Worm (Caenorhabditis elegans) whole organism, late embryonic: ENCODE results near the gene srx-64.

Experiments
- C08G9.2 ChIP-seq: sonication (generic microtip); optimal IDR thresholded peaks from 2 replicates; lab custom pipeline; 2016; ENCODE audit warnings: mild to moderate bottlenecking, missing genetic modification characterization, moderate library complexity, missing compliant biosample characterization
- C38D4.7 ChIP-seq: fragments of 200-800 bp; sonication (Bioruptor generic); optimal IDR thresholded peaks from 2 replicates; lab custom pipeline; 2018; ENCODE audit warnings: mild to moderate bottlenecking, missing genetic modification characterization, moderate library complexity, missing compliant biosample characterization
- K02D7.2 ChIP-seq: sonication (generic microtip); optimal IDR thresholded peaks from 2 replicates; lab custom pipeline; 2017; ENCODE audit warnings: mild to moderate bottlenecking, missing genetic modification characterization, missing compliant biosample characterization
- K09A11.1 ChIP-seq: sonication (generic microtip); optimal IDR thresholded peaks from 2 replicates; lab custom pipeline; 2017; ENCODE audit warnings: antibody characterized with exemption, mild to moderate bottlenecking, missing genetic modification characterization, missing compliant biosample characterization; ENCODE audit not compliant: insufficient read depth
- ama-1 ChIP-seq: fragments of 150-350 bp; optimal IDR thresholded peaks from 2 replicates; lab custom pipeline; 2014
- ceh-22 ChIP-seq: sonication (generic microtip); optimal IDR thresholded peaks from 2 replicates; lab custom pipeline; 2017; ENCODE audit warnings: missing biosample characterization, missing genetic modification characterization
- ceh-24 ChIP-seq: sonication (generic microtip); optimal IDR thresholded peaks from 2 replicates; lab custom pipeline; 2016; ENCODE audit warnings: mild to moderate bottlenecking, missing genetic modification characterization, missing compliant biosample characterization
- ceh-30 ChIP-seq: fragments of 150-350 bp; optimal IDR thresholded peaks from 2 replicates; lab custom pipeline; 2014; ENCODE audit warnings: missing biosample characterization, missing genetic modification characterization
- dve-1 ChIP-seq: sonication (generic microtip); optimal IDR thresholded peaks from 2 replicates; lab custom pipeline; 2017; ENCODE audit warnings: antibody characterized with exemption, mild to moderate bottlenecking, missing genetic modification characterization, missing compliant biosample characterization
- elt-2 ChIP-seq: sonication (generic microtip); optimal IDR thresholded peaks from 2 replicates; lab custom pipeline; 2016; ENCODE audit warnings: missing genetic modification reagents, missing genetic modification characterization, missing compliant biosample characterization
- ets-4 ChIP-seq: sonication (generic microtip); optimal IDR thresholded peaks from 2 replicates; lab custom pipeline; 2016; ENCODE audit warnings: missing genetic modification characterization, missing compliant biosample characterization
- eyg-1 ChIP-seq: sonication (generic microtip); optimal IDR thresholded peaks from 2 replicates; lab custom pipeline; 2016; ENCODE audit warnings: missing genotype, missing genetic modification characterization, missing compliant biosample characterization
- fax-1 ChIP-seq: sonication (generic microtip); optimal IDR thresholded peaks from 2 replicates; lab custom pipeline; 2016; ENCODE audit warnings: missing genotype, missing genetic modification characterization, missing compliant biosample characterization
- gmeb-2 ChIP-seq: sonication (generic microtip); optimal IDR thresholded peaks from 2 replicates; lab custom pipeline; 2016; ENCODE audit warnings: missing genetic modification characterization, inconsistent platforms, missing compliant biosample characterization
- hlh-6 ChIP-seq: sonication (generic microtip); optimal IDR thresholded peaks from 2 replicates; lab custom pipeline; 2016; ENCODE audit warnings: missing genotype, missing genetic modification characterization, missing compliant biosample characterization
- hlh-8 ChIP-seq: sonication (generic microtip); optimal IDR thresholded peaks from 2 replicates; lab custom pipeline; 2016; ENCODE audit warnings: missing genotype, missing genetic modification characterization, missing compliant biosample characterization
- lim-6 ChIP-seq: sonication (generic microtip); optimal IDR thresholded peaks from 2 replicates; lab custom pipeline; 2016; ENCODE audit warnings: missing genetic modification characterization, missing compliant biosample characterization
- madf-2 ChIP-seq: sonication (generic microtip); optimal IDR thresholded peaks from 2 replicates; lab custom pipeline; 2017; ENCODE audit warnings: missing genetic modification characterization, missing compliant biosample characterization
- mec-3 ChIP-seq: sonication (generic microtip); optimal IDR thresholded peaks from 2 replicates; lab custom pipeline; 2016; ENCODE audit warnings: borderline replicate concordance, missing genetic modification characterization, missing compliant biosample characterization
- nfya-1 ChIP-seq: sonication (generic microtip); optimal IDR thresholded peaks from 2 replicates; lab custom pipeline; 2017; ENCODE audit warnings: missing genetic modification characterization, mild to moderate bottlenecking, missing compliant biosample characterization, antibody characterized with exemption, moderate library complexity
- nhr-11 ChIP-seq: fragments of 150-350 bp; optimal IDR thresholded peaks from 2 replicates; lab custom pipeline; 2014; ENCODE audit warnings: missing biosample characterization, missing genetic modification characterization
- npax-4 ChIP-seq: sonication (generic microtip); optimal IDR thresholded peaks from 2 replicates; lab custom pipeline; 2016; ENCODE audit warnings: missing genetic modification characterization, missing compliant biosample characterization
- odd-2 ChIP-seq: sonication (generic microtip); optimal IDR thresholded peaks from 2 replicates; lab custom pipeline; 2017; ENCODE audit warnings: antibody characterized with exemption, mild to moderate bottlenecking, missing genetic modification characterization, missing compliant biosample characterization
- pax-1 ChIP-seq: fragments of 150-350 bp; optimal IDR thresholded peaks from 2 replicates; lab custom pipeline; 2014; ENCODE audit warnings: missing biosample characterization, missing genetic modification characterization
- pha-2 ChIP-seq: sonication (generic microtip); optimal IDR thresholded peaks from 2 replicates; lab custom pipeline; 2017; ENCODE audit warnings: mild to moderate bottlenecking, missing genetic modification characterization, missing compliant biosample characterization
- pha-4 ChIP-seq: fragments of 150-350 bp; optimal IDR thresholded peaks from 2 replicates; lab custom pipeline; 2018; ENCODE audit warnings: missing biosample characterization, missing genetic modification reagents, missing genetic modification characterization
- pqm-1 ChIP-seq: sonication (generic microtip); optimal IDR thresholded peaks from 2 replicates; lab custom pipeline; 2016; ENCODE audit warnings: missing genetic modification characterization, missing compliant biosample characterization
- pros-1 ChIP-seq: fragments of 150-350 bp; optimal IDR thresholded peaks from 2 replicates; lab custom pipeline; 2014; ENCODE audit warnings: missing biosample characterization, missing genetic modification reagents, missing genetic modification characterization
- ref-2 ChIP-seq: sonication (generic microtip); optimal IDR thresholded peaks from 2 replicates; lab custom pipeline; 2016; ENCODE audit warnings: missing genetic modification characterization, missing compliant biosample characterization
- sox-2 ChIP-seq: fragments of 200-800 bp; sonication (Bioruptor generic); IDR thresholded peaks from 2 replicates; pipeline ENCODE4 v1.3.6; 2022; ENCODE audit warnings: missing genetic modification reagents, missing genetic modification characterization, missing compliant biosample characterization
- tbx-2 ChIP-seq: sonication (generic microtip); optimal IDR thresholded peaks from 2 replicates; lab custom pipeline; 2016; ENCODE audit warnings: missing genetic modification characterization, missing compliant biosample characterization
- ttx-3 ChIP-seq: sonication (generic microtip); optimal IDR thresholded peaks from 2 replicates; lab custom pipeline; 2016; ENCODE audit warnings: missing genetic modification reagents, missing genetic modification characterization, missing compliant biosample characterization
- unc-3 ChIP-seq, 2 experiments: fragments of 200-800 bp in 1 of 2; sonication (Bioruptor generic) in 1 of 2; sonication (generic microtip) in 1 of 2; conservative IDR thresholded peaks in 1 of 2; optimal IDR thresholded peaks in 1 of 2; 2 replicates each; pipeline versions ENCODE4 v1.3.6 to Lab custom; 2016 to 2022; ENCODE audit warnings: missing compliant biosample characterization in 2 of 2, missing genetic modification characterization in 2 of 2, missing genetic modification reagents in 1 of 2
- unc-42 ChIP-seq: sonication (generic microtip); optimal IDR thresholded peaks from 2 replicates; lab custom pipeline; 2016; ENCODE audit warnings: missing genotype, missing genetic modification characterization, missing compliant biosample characterization
- zip-5 ChIP-seq: sonication (generic microtip); optimal IDR thresholded peaks from 2 replicates; lab custom pipeline; 2016; ENCODE audit warnings: missing genetic modification characterization, missing compliant biosample characterization
- ztf-16 ChIP-seq: sonication (generic microtip); optimal IDR thresholded peaks from 2 replicates; lab custom pipeline; 2017; ENCODE audit warnings: missing genetic modification characterization, missing compliant biosample characterization

The srx-64 gene

ce11 chrV:3974361-3974760 is 45.2 kb downstream of the srx-64 start, which contains the start of gene str-82:
Gene str-82, plus strand, starts transcription at chrV:3974661.
- TF ChIP-seq tbx-2 (tag; lab: Kevin White, UChicago): no peak
- no peak for TF ChIP-seq C38D4.7 (GFP tag; lab: Kevin White, UChicago)
- no peak for TF ChIP-seq pros-1 (tag; lab: Kevin White, UChicago)
- no peak for TF ChIP-seq ceh-22
- no peak for TF ChIP-seq pqm-1
- no peak for TF ChIP-seq dve-1 (tag; lab: Kevin White, UChicago)
- no peak for TF ChIP-seq unc-3 (GFP tag; conservative IDR thresholded peaks at IDR 0.05; lab: Robert Waterston, UW)
- TF ChIP-seq unc-3 (tag; optimal IDR thresholded peaks at IDR 0.05; lab: Kevin White, UChicago): no peak
- no peak for TF ChIP-seq C08G9.2 (tag; lab: Kevin White, UChicago)
- no peak for TF ChIP-seq pha-2
- TF ChIP-seq nhr-11 (tag; lab: Kevin White, UChicago): no peak
- no peak for TF ChIP-seq madf-2 (tag; lab: Kevin White, UChicago)
- TF ChIP-seq K09A11.1 (tag; lab: Kevin White, UChicago): no peak
- no peak for TF ChIP-seq ama-1 (lab: Kevin White, UChicago)
- no peak for TF ChIP-seq unc-42 (tag; lab: Kevin White, UChicago)
- no peak for TF ChIP-seq eyg-1 (tag; lab: Kevin White, UChicago)

- TF ChIP-seq C08G9.2 (tag; lab: Kevin White, UChicago) (no peak), zip-5 (tag; lab: Kevin White, UChicago) (no peak), mec-3 (tag; lab: Kevin White, UChicago) (no peak), nfya-1 (tag; lab: Kevin White, UChicago) (no peak), ceh-30 (no peak), hlh-6 (tag; lab: Kevin White, UChicago) (no peak), unc-3 (GFP tag; conservative IDR thresholded peaks at IDR 0.05; lab: Robert Waterston, UW) (no peak), unc-3 (tag; optimal IDR thresholded peaks at IDR 0.05; lab: Kevin White, UChicago) (no peak), ttx-3 (tag; lab: Kevin White, UChicago) (no peak), lim-6 (tag; lab: Kevin White, UChicago) (no peak), pros-1 (tag; lab: Kevin White, UChicago) (no peak), madf-2 (tag; lab: Kevin White, UChicago) (no peak), ztf-16 (tag; lab: Kevin White, UChicago) (no peak), ama-1 (lab: Kevin White, UChicago) (no peak), nhr-11 (tag; lab: Kevin White, UChicago) (no peak), npax-4 (tag; lab: Kevin White, UChicago) (no peak), sox-2 (GFP tag; lab: Robert Waterston, UW) (no peak), pha-2 (no peak), ets-4 (tag; lab: Kevin White, UChicago) (no peak), K02D7.2 (no peak), pha-4 (tag; lab: Kevin White, UChicago) (no peak)
Observed at ce11 chrV:3976964-3977363, 47.8 kb downstream of the srx-64 start, which contains the start of gene str-83. Gene str-83, plus strand, starts transcription at chrV:3977264.

DNA sequence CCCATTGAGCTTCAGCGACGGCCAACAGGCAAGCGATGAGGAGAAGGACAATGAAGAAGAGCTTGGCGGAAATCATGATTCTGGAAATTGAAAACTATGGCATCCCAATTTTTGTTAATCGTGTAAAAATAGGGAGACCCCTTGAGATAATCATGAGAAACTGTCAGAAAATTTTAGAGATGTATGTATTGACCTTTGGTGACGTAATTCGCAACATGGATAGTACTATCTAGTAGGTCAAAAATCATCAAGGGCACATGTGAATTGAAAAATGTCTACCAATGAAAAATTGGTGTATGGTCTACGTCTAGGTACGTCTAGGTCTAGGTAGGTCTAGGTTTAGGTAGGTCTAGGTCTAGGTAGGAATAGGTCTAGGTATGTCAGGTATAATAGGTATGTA is 49.9 kb downstream of the srx-64 start, which contains the start of gene nlp-34:
Gene nlp-34, minus strand, starts transcription at position 82 of the 400 bp plus-strand sequence.
- TF ChIP-seq pqm-1 (no peak), odd-2 (no peak), ceh-24 (tag; lab: Kevin White, UChicago) (no peak), pax-1 (no peak), gmeb-2 (tag; lab: Kevin White, UChicago) (no peak), fax-1 (tag; lab: Kevin White, UChicago) (no peak)

- TF ChIP-seq pha-4 (tag; lab: Kevin White, UChicago) (no peak), ref-2 (tag; lab: Kevin White, UChicago) (peak; percentile 3), elt-2 (tag; lab: Kevin White, UChicago) (peak; percentile 61), hlh-8 (no peak)
Observed at ce11 chrV:3979819-3980218, 50.6 kb downstream of the srx-64 start, which contains the start of gene nlp-31. Gene nlp-31, plus strand, starts transcription at chrV:3980055.
